Worm (Caenorhabditis elegans) whole organism, L2 larva: Measurements from ENCODE around the gene spin-2.
A peak's percentile ranks its signal among the peaks of the same experiment; 100 is the strongest.

Source experiments
- C34F6.9 ChIP-seq: fragments of 150-350 bp; optimal IDR thresholded peaks from 2 replicates; lab custom pipeline; 2014; ENCODE audit warnings: missing biosample characterization, missing genetic modification characterization
- F13H6.1 ChIP-seq: sonication (generic microtip); optimal IDR thresholded peaks from 2 replicates; lab custom pipeline; 2016; ENCODE audit warnings: missing genetic modification characterization, missing compliant biosample characterization
- R02D3.7 ChIP-seq: fragments of 150-350 bp; optimal IDR thresholded peaks from 2 replicates; lab custom pipeline; 2014; ENCODE audit warnings: missing biosample characterization, missing genetic modification characterization
- Y55F3AM.14 ChIP-seq: fragments of 200-800 bp; sonication (Bioruptor generic); optimal IDR thresholded peaks from 2 replicates; lab custom pipeline; 2018; ENCODE audit warnings: mild to moderate bottlenecking, missing genetic modification characterization, missing compliant biosample characterization
- ZK546.5 ChIP-seq: sonication (generic microtip); optimal IDR thresholded peaks from 2 replicates; lab custom pipeline; 2017; ENCODE audit warnings: missing biosample characterization, missing genetic modification characterization
- alr-1 ChIP-seq: fragments of 150-350 bp; optimal IDR thresholded peaks from 2 replicates; lab custom pipeline; 2014; ENCODE audit warnings: missing biosample characterization, missing genetic modification characterization
- aly-2 ChIP-seq: fragments of 150-350 bp; optimal IDR thresholded peaks from 2 replicates; lab custom pipeline; 2014; ENCODE audit warnings: missing biosample characterization, missing genetic modification characterization
- ama-1 ChIP-seq: fragments of 150-350 bp; optimal IDR thresholded peaks from 2 replicates; lab custom pipeline; 2018; ENCODE audit warnings: inconsistent platforms
- blmp-1 ChIP-seq: sonication (generic microtip); optimal IDR thresholded peaks from 2 replicates; lab custom pipeline; 2017; ENCODE audit warnings: missing genetic modification characterization, mild to moderate bottlenecking, missing compliant biosample characterization, antibody characterized with exemption, moderate library complexity; ENCODE audit not compliant: insufficient read depth
- ceh-16 ChIP-seq: fragments of 150-350 bp; optimal IDR thresholded peaks from 2 replicates; lab custom pipeline; 2014; ENCODE audit warnings: missing biosample characterization, missing genetic modification characterization
- ceh-82 ChIP-seq: fragments of 150-350 bp; optimal IDR thresholded peaks from 2 replicates; lab custom pipeline; 2014; ENCODE audit warnings: missing biosample characterization, missing genetic modification characterization
- crh-2 ChIP-seq: sonication (generic microtip); optimal IDR thresholded peaks from 2 replicates; lab custom pipeline; 2017; ENCODE audit warnings: missing biosample characterization, missing genetic modification characterization
- dmd-4 ChIP-seq: sonication (generic microtip); optimal IDR thresholded peaks from 2 replicates; lab custom pipeline; 2017; ENCODE audit warnings: missing biosample characterization, missing genetic modification characterization
- egl-27 ChIP-seq: sonication (generic microtip); optimal IDR thresholded peaks from 3 replicates; lab custom pipeline; 2017; ENCODE audit warnings: missing biosample characterization, missing genetic modification reagents, missing genetic modification characterization
- elt-1 ChIP-seq: fragments of 150-350 bp; optimal IDR thresholded peaks from 2 replicates; lab custom pipeline; 2014; ENCODE audit warnings: missing biosample characterization, missing genetic modification characterization
- elt-3 ChIP-seq: sonication (generic microtip); optimal IDR thresholded peaks from 2 replicates; lab custom pipeline; 2017; ENCODE audit warnings: missing biosample characterization, missing genetic modification characterization
- fos-1 ChIP-seq: fragments of 150-350 bp; optimal IDR thresholded peaks from 2 replicates; lab custom pipeline; 2014; ENCODE audit warnings: missing biosample characterization, missing genetic modification characterization
- gmeb-1 ChIP-seq: fragments of 150-350 bp; optimal IDR thresholded peaks from 2 replicates; lab custom pipeline; 2014; ENCODE audit warnings: missing biosample characterization, missing genetic modification characterization
- lin-11 ChIP-seq: fragments of 150-350 bp; sonication (generic microtip); optimal IDR thresholded peaks from 2 replicates; lab custom pipeline; 2014; ENCODE audit warnings: missing biosample characterization, missing genetic modification characterization, inconsistent platforms, mixed read lengths
- lin-13 ChIP-seq: fragments of 150-350 bp; optimal IDR thresholded peaks from 2 replicates; lab custom pipeline; 2014; ENCODE audit warnings: missing biosample characterization, missing genetic modification reagents, missing genetic modification characterization
- lin-39 ChIP-seq: fragments of 150-350 bp; optimal IDR thresholded peaks from 2 replicates; lab custom pipeline; 2014; ENCODE audit warnings: missing biosample characterization, missing genetic modification reagents, missing genetic modification characterization
- lsy-2 ChIP-seq, 2 experiments: fragments of 150-350 bp in 1 of 2; sonication (generic microtip) in 1 of 2; optimal IDR thresholded peaks; 2 replicates each; lab custom pipeline; 2014 to 2017; ENCODE audit warnings: missing biosample characterization in 2 of 2, missing genetic modification characterization in 2 of 2
- mab-5 ChIP-seq: fragments of 150-350 bp; optimal IDR thresholded peaks from 2 replicates; lab custom pipeline; 2014; ENCODE audit warnings: missing biosample characterization, missing genetic modification characterization
- mbf-1 ChIP-seq: sonication (generic microtip); optimal IDR thresholded peaks from 2 replicates; lab custom pipeline; 2017; ENCODE audit warnings: missing biosample characterization, missing genetic modification characterization
- mdl-1 ChIP-seq, 2 experiments: fragments of 150-350 bp in 1 of 2; sonication (generic microtip) in 1 of 2; optimal IDR thresholded peaks; 2 replicates each; lab custom pipeline; 2017; ENCODE audit warnings: missing biosample characterization in 2 of 2, missing genetic modification characterization in 2 of 2
- nhr-11 ChIP-seq: fragments of 150-350 bp; optimal IDR thresholded peaks from 2 replicates; lab custom pipeline; 2014; ENCODE audit warnings: missing biosample characterization, missing genetic modification characterization
- nhr-129 ChIP-seq: fragments of 150-350 bp; optimal IDR thresholded peaks from 2 replicates; lab custom pipeline; 2014; ENCODE audit warnings: missing biosample characterization, missing genetic modification characterization
- nhr-21 ChIP-seq: fragments of 150-350 bp; optimal IDR thresholded peaks from 2 replicates; lab custom pipeline; 2014; ENCODE audit warnings: missing biosample characterization, missing genetic modification characterization
- nhr-23 ChIP-seq: fragments of 150-350 bp; optimal IDR thresholded peaks from 2 replicates; lab custom pipeline; 2014; ENCODE audit warnings: missing biosample characterization, missing genetic modification reagents, missing genetic modification characterization
- nhr-25 ChIP-seq: fragments of 150-350 bp; sonication (generic microtip); optimal IDR thresholded peaks from 3 replicates; lab custom pipeline; 2014; ENCODE audit warnings: missing biosample characterization, missing genetic modification characterization
- nhr-6 ChIP-seq: fragments of 150-350 bp; optimal IDR thresholded peaks from 2 replicates; lab custom pipeline; 2014; ENCODE audit warnings: missing biosample characterization, missing genetic modification characterization
- nhr-77 ChIP-seq: fragments of 150-350 bp; optimal IDR thresholded peaks from 2 replicates; lab custom pipeline; 2014; ENCODE audit warnings: missing biosample characterization, missing genetic modification characterization
- peb-1 ChIP-seq: fragments of 150-350 bp; optimal IDR thresholded peaks from 2 replicates; lab custom pipeline; 2014; ENCODE audit warnings: missing biosample characterization, missing genetic modification characterization
- sem-4 ChIP-seq: fragments of 150-350 bp; optimal IDR thresholded peaks from 2 replicates; lab custom pipeline; 2014; ENCODE audit warnings: missing biosample characterization, missing genetic modification reagents, missing genetic modification characterization
- skn-1 ChIP-seq: sonication (generic microtip); optimal IDR thresholded peaks from 2 replicates; lab custom pipeline; 2017; ENCODE audit warnings: missing biosample characterization, missing genetic modification characterization
- sma-3 ChIP-seq: sonication (generic microtip); optimal IDR thresholded peaks from 2 replicates; lab custom pipeline; 2016; ENCODE audit warnings: missing genetic modification reagents, missing genetic modification characterization, missing compliant biosample characterization
- sma-9 ChIP-seq, 2 experiments: fragments of 150-350 bp in 1 of 2; sonication (generic microtip) in 1 of 2; optimal IDR thresholded peaks; 2 replicates each; lab custom pipeline; 2014 to 2016; ENCODE audit warnings: missing genetic modification characterization in 2 of 2, mild to moderate bottlenecking in 1 of 2, missing biosample characterization in 1 of 2, missing compliant biosample characterization in 1 of 2, missing genetic modification reagents in 1 of 2, moderate library complexity in 1 of 2
- snpc-4 ChIP-seq: fragments of 150-350 bp; optimal IDR thresholded peaks from 2 replicates; lab custom pipeline; 2014; ENCODE audit warnings: missing biosample characterization, missing genetic modification characterization
- unc-39 ChIP-seq: fragments of 150-350 bp; optimal IDR thresholded peaks from 2 replicates; lab custom pipeline; 2014; ENCODE audit warnings: missing biosample characterization, missing genetic modification characterization
- unc-55 ChIP-seq: fragments of 150-350 bp; sonication (generic microtip); optimal IDR thresholded peaks from 3 replicates; lab custom pipeline; 2014; ENCODE audit warnings: missing biosample characterization, missing genetic modification reagents, missing genetic modification characterization
- unc-62 ChIP-seq: fragments of 150-350 bp; optimal IDR thresholded peaks from 2 replicates; lab custom pipeline; 2014; ENCODE audit warnings: missing biosample characterization, missing genetic modification reagents, missing genetic modification characterization
- ztf-1 ChIP-seq: fragments of 200-800 bp; sonication (Bioruptor generic); conservative IDR thresholded peaks from 2 replicates; pipeline ENCODE4 v1.3.6; 2022; ENCODE audit warnings: missing genetic modification characterization, missing compliant biosample characterization
- ztf-4 ChIP-seq: fragments of 150-350 bp; optimal IDR thresholded peaks from 2 replicates; lab custom pipeline; 2014; ENCODE audit warnings: missing biosample characterization, missing genetic modification characterization

The spin-2 gene

DNA sequence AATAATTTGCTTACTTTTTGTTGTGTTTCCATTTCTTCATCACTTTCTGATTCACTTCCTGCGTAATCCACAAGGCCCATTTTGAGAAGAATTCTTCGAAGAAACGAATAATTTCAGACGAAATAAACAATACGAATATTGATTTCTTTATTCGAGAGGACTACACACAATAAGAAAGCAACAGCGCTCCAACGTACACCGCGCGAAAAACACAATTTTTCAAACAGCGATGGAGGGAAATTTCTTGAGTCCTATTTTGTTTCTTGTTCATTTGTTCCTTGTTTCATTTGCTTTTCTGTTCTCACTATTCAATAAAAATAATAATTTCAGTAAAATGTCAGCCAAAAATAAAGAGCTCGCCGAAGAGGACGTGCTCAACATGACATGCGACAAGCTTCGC lies 6.9 kb downstream of the spin-2 start, which contains the start of the genes prcc-1 and C39E9.12 (continued):
- no peak for TF ChIP-seq elt-3

DNA sequence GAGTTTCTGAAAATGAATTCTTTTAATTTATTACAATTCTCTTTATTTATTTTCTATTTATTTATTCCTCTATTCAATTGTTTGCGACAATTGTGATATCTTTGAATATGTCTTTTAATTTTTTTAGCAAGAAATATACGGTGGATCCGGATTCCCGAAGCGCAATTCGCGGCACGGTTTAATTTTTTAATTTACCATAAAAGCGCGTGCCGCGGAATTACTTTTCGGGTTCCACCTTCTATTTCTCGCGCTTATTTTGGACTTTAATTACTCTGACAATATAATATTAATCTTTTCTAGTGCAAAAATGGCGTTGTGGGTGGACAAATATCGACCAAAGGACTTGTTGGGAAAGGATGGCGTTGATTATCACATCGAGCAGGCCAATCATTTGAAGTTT lies 8.7 kb downstream of the spin-2 start, which contains the start of gene rfc-3:
Gene rfc-3, plus strand, starts transcription at position 301 of the 400 bp plus-strand sequence.
- TF ChIP-seq sem-4 (tag; lab: Kevin White, UChicago) (no peak), mbf-1 (tag; lab: Kevin White, UChicago) (no peak), egl-27 (tag; lab: Kevin White, UChicago) (no peak), mdl-1 (tag; optimal IDR thresholded peaks at IDR 0.05; lab: Kevin White, UChicago) (no peak), elt-1 (tag; lab: Kevin White, UChicago) (no peak), nhr-129 (tag; lab: Kevin White, UChicago) (no peak)

- TF ChIP-seq ZK546.5 (tag; lab: Kevin White, UChicago): no peak
- peak; percentile 27 for TF ChIP-seq nhr-129 (tag; lab: Kevin White, UChicago)
- TF ChIP-seq peb-1: no peak
- no peak for TF ChIP-seq unc-62 (GFP tag; lab: Kevin White, UChicago)
- TF ChIP-seq, all 48 proteins: peak for 1
Observed at ce11 chrIV:13096778-13097177, 10.0 kb downstream of the spin-2 start.

- TF ChIP-seq Y55F3AM.14 (GFP tag; lab: Kevin White, UChicago) (no peak), lin-13 (GFP tag; lab: Kevin White, UChicago) (peak; percentile 66), snpc-4 (no peak), fos-1 (tag; lab: Kevin White, UChicago) (peak; percentile 47), unc-55 (peak; percentile 89), nhr-77 (tag; lab: Kevin White, UChicago) (no peak), nhr-23 (no peak), elt-3 (no peak), lin-39 (tag; lab: Kevin White, UChicago) (no peak), nhr-6 (tag; lab: Kevin White, UChicago) (no peak), skn-1 (no peak), nhr-25 (peak; percentile 65), nhr-21 (tag; lab: Kevin White, UChicago) (no peak), peb-1 (no peak), unc-39 (no peak), lsy-2 (tag; optimal IDR thresholded peaks at IDR 0.05; lab: Kevin White, UChicago) (peak; percentile 65 to 90), crh-2 (tag; lab: Kevin White, UChicago) (peak; percentile 82), sma-9 (GFP tag; optimal IDR thresholded peaks at IDR 0.05; lab: Kevin White, UChicago) (no peak), sma-9 (tag; optimal IDR thresholded peaks at IDR 0.05; lab: Kevin White, UChicago) (no peak), aly-2 (tag; lab: Kevin White, UChicago) (no peak), mab-5 (tag; lab: Kevin White, UChicago) (peak; percentile 67), mbf-1 (tag; lab: Kevin White, UChicago) (no peak), nhr-129 (tag; lab: Kevin White, UChicago) (peak; percentile 90), sem-4 (tag; lab: Kevin White, UChicago) (no peak), blmp-1 (tag; lab: Kevin White, UChicago) (peak; percentile 6), C34F6.9 (tag; lab: Kevin White, UChicago) (peak; percentile 91), dmd-4 (tag; lab: Kevin White, UChicago) (no peak), ZK546.5 (tag; lab: Kevin White, UChicago) (peak; percentile 19), sma-3 (GFP tag; lab: Kevin White, UChicago) (peak; percentile 40), unc-62 (GFP tag; lab: Kevin White, UChicago) (no peak), ztf-1 (GFP tag; lab: Robert Waterston, UW) (no peak), F13H6.1 (tag; lab: Kevin White, UChicago) (peak; percentile 53), gmeb-1 (peak; percentile 84), ztf-4 (tag; lab: Kevin White, UChicago) (no peak), alr-1 (tag; lab: Kevin White, UChicago) (no peak), ama-1 (lab: Kevin White, UChicago) (peak; percentile 8), lin-11 (peak; percentile 23), nhr-11 (tag; lab: Kevin White, UChicago) (no peak), mdl-1 (tag; optimal IDR thresholded peaks at IDR 0.05; lab: Kevin White, UChicago) (peak in 1 of 2 experiments; percentile 5), R02D3.7 (tag; lab: Kevin White, UChicago) (no peak), ceh-82 (no peak), ceh-16 (tag; lab: Kevin White, UChicago) (no peak), elt-1 (tag; lab: Kevin White, UChicago) (no peak)
Observed at ce11 chrIV:13098652-13099051, 11.8 kb downstream of the spin-2 start, which contains the start of the genes dli-1, tin-9.2 and exos-4.1. dli-1 (minus strand) TSS chrIV:13098792. tin-9.2 (plus strand) TSS chrIV:13098995. exos-4.1 (plus strand) TSS chrIV:13098999.
